Worm (Caenorhabditis elegans) whole organism, young adult: ENCODE data around the gene K05F1.13.

Experiments
- B0261.1 ChIP-seq: sonication (generic microtip); optimal IDR thresholded peaks from 2 replicates; lab custom pipeline; 2016; ENCODE audit warnings: mild to moderate bottlenecking, missing genetic modification characterization, moderate library complexity, missing compliant biosample characterization
- F23B12.7 ChIP-seq: sonication (generic microtip); optimal IDR thresholded peaks from 2 replicates; lab custom pipeline; 2017; ENCODE audit warnings: missing genetic modification characterization, mild to moderate bottlenecking, missing compliant biosample characterization, antibody characterized with exemption, moderate library complexity; ENCODE audit not compliant: insufficient read depth
- F55B11.4 ChIP-seq: sonication (generic microtip); optimal IDR thresholded peaks from 2 replicates; lab custom pipeline; 2016; ENCODE audit warnings: missing compliant biosample characterization, missing genetic modification characterization, borderline replicate concordance; ENCODE audit not compliant: insufficient read depth
- K11D2.4 ChIP-seq: fragments of 200-800 bp; sonication (Bioruptor generic); IDR thresholded peaks from 2 replicates; pipeline ENCODE4 v1.3.6; 2022; ENCODE audit warnings: missing genetic modification reagents, missing genetic modification characterization, missing compliant biosample characterization
- Y67H2A.10 ChIP-seq: fragments of 200-800 bp; sonication (Bioruptor generic); conservative IDR thresholded peaks from 2 replicates; pipeline ENCODE4 v1.3.6; 2022; ENCODE audit warnings: missing genetic modification reagents, missing genetic modification characterization, missing compliant biosample characterization
- akir-1 ChIP-seq: fragments of 200-800 bp; sonication (Bioruptor generic); optimal IDR thresholded peaks from 2 replicates; lab custom pipeline; 2018; ENCODE audit warnings: mild to moderate bottlenecking, missing genetic modification characterization, moderate library complexity, missing compliant biosample characterization
- aptf-3 ChIP-seq: fragments of 200-800 bp; sonication (Bioruptor generic); IDR thresholded peaks from 2 replicates; pipeline ENCODE4 v1.3.6; 2022; ENCODE audit warnings: missing genetic modification characterization, missing compliant biosample characterization
- cebp-2 ChIP-seq: fragments of 200-800 bp; sonication (Bioruptor generic); IDR thresholded peaks from 2 replicates; pipeline ENCODE4 v1.3.6; 2022; ENCODE audit warnings: missing genetic modification characterization, missing compliant biosample characterization
- ceh-40 ChIP-seq: fragments of 200-800 bp; sonication (Bioruptor generic); IDR thresholded peaks from 2 replicates; pipeline ENCODE4 v1.3.6; 2022; ENCODE audit warnings: missing genetic modification characterization, missing compliant biosample characterization
- die-1 ChIP-seq: sonication (generic microtip); optimal IDR thresholded peaks from 2 replicates; lab custom pipeline; 2016; ENCODE audit warnings: missing genotype, mild to moderate bottlenecking, missing genetic modification characterization, missing compliant biosample characterization
- dox-1 ChIP-seq: fragments of 200-800 bp; sonication (Bioruptor generic); IDR thresholded peaks from 2 replicates; pipeline ENCODE4 v1.3.6; 2022; ENCODE audit warnings: missing genetic modification reagents, missing genetic modification characterization, missing compliant biosample characterization
- ets-4 ChIP-seq: fragments of 200-800 bp; sonication (Bioruptor generic); optimal IDR thresholded peaks from 2 replicates; lab custom pipeline; 2018; ENCODE audit warnings: mild to moderate bottlenecking, missing genetic modification characterization, missing compliant biosample characterization
- fkh-3 ChIP-seq: sonication (generic microtip); optimal IDR thresholded peaks from 2 replicates; lab custom pipeline; 2016; ENCODE audit warnings: mild to moderate bottlenecking, missing genetic modification characterization, missing compliant biosample characterization
- gei-17 ChIP-seq: fragments of 200-800 bp; sonication (Bioruptor generic); optimal IDR thresholded peaks from 2 replicates; lab custom pipeline; 2018; ENCODE audit warnings: mild to moderate bottlenecking, missing genetic modification characterization, missing compliant biosample characterization
- him-1 ChIP-seq: sonication (generic microtip); optimal IDR thresholded peaks from 2 replicates; lab custom pipeline; 2016; ENCODE audit warnings: missing genotype, missing genetic modification reagents, missing genetic modification characterization, missing compliant biosample characterization
- hrde-1 ChIP-seq: sonication (generic microtip); optimal IDR thresholded peaks from 2 replicates; lab custom pipeline; 2016; ENCODE audit warnings: missing genetic modification characterization, mild to moderate bottlenecking, missing compliant biosample characterization, moderate library complexity, missing genotype, missing genetic modification reagents, borderline replicate concordance
- lag-1 ChIP-seq: fragments of 200-800 bp; sonication (Bioruptor generic); IDR thresholded peaks from 2 replicates; pipeline ENCODE4 v1.3.6; 2022; ENCODE audit warnings: missing genetic modification reagents, missing genetic modification characterization, missing compliant biosample characterization
- let-607 ChIP-seq, 2 experiments: fragments of 200-800 bp in 1 of 2; sonication (Bioruptor generic) in 1 of 2; sonication (generic microtip) in 1 of 2; optimal IDR thresholded peaks; 2 replicates each; lab custom pipeline; 2016 to 2018; ENCODE audit warnings: mild to moderate bottlenecking in 2 of 2, missing compliant biosample characterization in 2 of 2, missing genetic modification characterization in 2 of 2, moderate library complexity in 2 of 2, missing genotype in 1 of 2
- lsl-1 ChIP-seq: fragments of 200-800 bp; sonication (Bioruptor generic); optimal IDR thresholded peaks from 2 replicates; lab custom pipeline; 2018; ENCODE audit warnings: mild to moderate bottlenecking, missing genetic modification characterization, moderate library complexity, missing compliant biosample characterization
- madf-3 ChIP-seq: fragments of 200-800 bp; sonication (Bioruptor generic); IDR thresholded peaks from 2 replicates; pipeline ENCODE4 v1.3.6; 2022; ENCODE audit warnings: missing genetic modification reagents, missing genetic modification characterization, missing compliant biosample characterization
- madf-6 ChIP-seq: fragments of 200-800 bp; sonication (Bioruptor generic); IDR thresholded peaks from 2 replicates; pipeline ENCODE4 v1.3.6; 2022; ENCODE audit warnings: missing genetic modification reagents, missing genetic modification characterization, missing compliant biosample characterization
- madf-8 ChIP-seq: fragments of 200-800 bp; sonication (Bioruptor generic); conservative IDR thresholded peaks from 2 replicates; pipeline ENCODE4 v1.3.6; 2022; ENCODE audit warnings: missing genetic modification reagents, missing genetic modification characterization, missing compliant biosample characterization
- nfya-1 ChIP-seq: sonication (generic microtip); optimal IDR thresholded peaks from 2 replicates; lab custom pipeline; 2017; ENCODE audit warnings: antibody characterized with exemption, missing compliant biosample characterization, missing genetic modification characterization, borderline replicate concordance; ENCODE audit not compliant: insufficient read depth
- nhr-120 ChIP-seq: fragments of 200-800 bp; sonication (Bioruptor generic); IDR thresholded peaks from 2 replicates; pipeline ENCODE4 v1.3.6; 2022; ENCODE audit warnings: missing genetic modification characterization, missing compliant biosample characterization
- nhr-80 ChIP-seq: sonication (generic microtip); optimal IDR thresholded peaks from 2 replicates; lab custom pipeline; 2016; ENCODE audit warnings: missing genetic modification characterization, missing compliant biosample characterization
- pbrm-1 ChIP-seq: fragments of 200-800 bp; sonication (Bioruptor generic); IDR thresholded peaks from 2 replicates; pipeline ENCODE4 v1.3.6; 2022; ENCODE audit warnings: missing genetic modification reagents, missing genetic modification characterization, missing compliant biosample characterization
- rcor-1 ChIP-seq: fragments of 200-800 bp; sonication (Bioruptor generic); IDR thresholded peaks from 2 replicates; pipeline ENCODE4 v1.3.6; 2022; ENCODE audit warnings: missing genetic modification reagents, missing genetic modification characterization, missing compliant biosample characterization
- sea-2 ChIP-seq: fragments of 200-800 bp; sonication (Bioruptor generic); IDR thresholded peaks from 2 replicates; pipeline ENCODE4 v1.3.6; 2022; ENCODE audit warnings: missing genetic modification characterization, missing compliant biosample characterization
- sptf-2 ChIP-seq: fragments of 200-800 bp; sonication (Bioruptor generic); optimal IDR thresholded peaks from 2 replicates; lab custom pipeline; 2018; ENCODE audit warnings: mild to moderate bottlenecking, missing genetic modification characterization, missing compliant biosample characterization
- tbp1 ChIP-seq: fragments of 200-800 bp; sonication (Bioruptor generic); optimal IDR thresholded peaks from 2 replicates; lab custom pipeline; 2018; ENCODE audit warnings: mild to moderate bottlenecking, missing genetic modification characterization, missing compliant biosample characterization
- unc-62 ChIP-seq: fragments of 150-350 bp; optimal IDR thresholded peaks from 2 replicates; lab custom pipeline; 2014; ENCODE audit warnings: missing biosample characterization, missing genetic modification reagents, missing genetic modification characterization
- xnd-1 ChIP-seq: sonication (generic microtip); optimal IDR thresholded peaks from 2 replicates; lab custom pipeline; 2016; ENCODE audit warnings: missing genotype, missing genetic modification reagents, missing genetic modification characterization, missing compliant biosample characterization
- ztf-22 ChIP-seq: fragments of 200-800 bp; sonication (Bioruptor generic); optimal IDR thresholded peaks from 2 replicates; lab custom pipeline; 2018; ENCODE audit warnings: mild to moderate bottlenecking, missing genetic modification characterization, moderate library complexity, missing compliant biosample characterization
- ztf-6 ChIP-seq: fragments of 200-800 bp; sonication (Bioruptor generic); IDR thresholded peaks from 2 replicates; pipeline ENCODE4 v1.3.6; 2022; ENCODE audit warnings: missing genetic modification reagents, missing genetic modification characterization, missing compliant biosample characterization

K05F1.13 gene

ce11 chrII:5788815-5789214, at the start of gene K05F1.13:
TSS of gene K05F1.13 (plus strand) at chrII:5789115.
- no peak for TF ChIP-seq lsl-1
- TF ChIP-seq sptf-2: no peak
- TF ChIP-seq aptf-3 (GFP tag; lab: Robert Waterston, UW): no peak
- no peak for TF ChIP-seq nfya-1 (tag; lab: Kevin White, UChicago)
- TF ChIP-seq F55B11.4: no peak
- no peak for TF ChIP-seq ets-4 (GFP tag; lab: Kevin White, UChicago)
- TF ChIP-seq ztf-6 (GFP tag; lab: Robert Waterston, UW): no peak
- TF ChIP-seq madf-8: no peak
- no peak for TF ChIP-seq lag-1 (GFP tag; lab: Robert Waterston, UW)
- no peak for TF ChIP-seq Y67H2A.10
- no peak for TF ChIP-seq let-607 (tag; optimal IDR thresholded peaks at IDR 0.05; lab: Kevin White, UChicago)
- no peak for TF ChIP-seq hrde-1 (tag; lab: Kevin White, UChicago)
- TF ChIP-seq, all 124 proteins: peak for 0

DNA sequence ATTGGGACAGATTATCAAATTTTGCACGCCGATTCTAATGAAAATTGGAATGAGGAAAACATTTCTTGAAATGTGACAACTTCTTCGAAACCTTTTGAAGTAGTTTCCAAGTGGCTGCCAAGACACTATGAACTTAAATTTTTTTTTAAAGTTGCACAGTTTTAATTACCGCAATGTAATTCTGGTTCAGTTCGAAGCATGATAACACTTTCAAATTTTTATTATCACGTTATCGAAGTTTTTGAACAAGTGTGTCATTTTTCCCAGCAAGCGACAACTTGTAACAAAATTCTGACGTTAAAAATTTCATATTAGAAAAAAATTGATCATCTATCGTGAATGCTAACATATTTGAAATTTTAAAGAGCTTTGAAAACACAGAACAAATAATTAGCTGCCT, 46.1 kb upstream of the K05F1.13 start:
- TF ChIP-seq cebp-2 (GFP tag; lab: Robert Waterston, UW): no peak
- peak; percentile 32 for TF ChIP-seq nhr-80

ce11 chrII:5744342-5744741, 44.6 kb upstream of the K05F1.13 start:
- no peak for TF ChIP-seq F55B11.4
- peak; percentile 67 for TF ChIP-seq nhr-80

DNA sequence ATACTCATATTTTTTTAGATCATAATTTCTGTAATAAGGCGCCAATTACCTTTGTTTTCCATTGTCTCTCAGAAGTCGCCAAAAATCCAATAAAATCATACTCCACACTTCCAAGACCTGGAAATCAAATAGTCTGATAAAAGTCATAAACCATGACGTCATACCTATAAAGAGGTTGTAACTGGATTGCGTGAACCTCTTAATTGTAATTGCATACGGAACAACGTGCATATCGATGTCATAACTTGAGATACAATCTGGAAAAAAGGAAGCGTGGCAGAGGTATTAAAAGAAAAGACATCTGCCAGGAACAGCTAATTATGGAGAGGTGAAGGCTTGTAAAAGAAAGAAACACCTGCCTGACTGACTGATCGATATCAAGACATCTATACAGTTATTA, 43.8 kb upstream of the K05F1.13 start, which contains the start of gene F10C1.9:
Gene F10C1.9 (minus strand): TSS at position 197 of the 400 bp plus-strand sequence.
- TF ChIP-seq pbrm-1 (GFP tag; lab: Robert Waterston, UW) (no peak), nhr-120 (GFP tag; lab: Robert Waterston, UW) (no peak), madf-6 (GFP tag; lab: Robert Waterston, UW) (no peak), unc-62 (no peak), ceh-40 (no peak), akir-1 (GFP tag; lab: Kevin White, UChicago) (no peak), dox-1 (GFP tag; lab: Robert Waterston, UW) (no peak), fkh-3 (tag; lab: Kevin White, UChicago) (no peak), him-1 (tag; lab: Kevin White, UChicago) (no peak), ztf-22 (GFP tag; lab: Kevin White, UChicago) (no peak), die-1 (no peak), xnd-1 (tag; lab: Kevin White, UChicago) (no peak), tbp1 (GFP tag; lab: Kevin White, UChicago) (no peak), F23B12.7 (tag; lab: Kevin White, UChicago) (no peak), gei-17 (no peak), rcor-1 (GFP tag; lab: Robert Waterston, UW) (no peak), madf-3 (no peak), K11D2.4 (GFP tag; lab: Robert Waterston, UW) (no peak), sea-2 (GFP tag; lab: Robert Waterston, UW) (no peak)

- no peak for TF ChIP-seq B0261.1 (tag; lab: Kevin White, UChicago)
- peak; percentile 47 for TF ChIP-seq nhr-80
Observed at ce11 chrII:5747312-5747711, 41.6 kb upstream of the K05F1.13 start.
